Worm (Caenorhabditis elegans): ENCODE measurements around the gene Y47D3A.31.
"Not testable (repeated sequence)": the region's sequence is repeated elsewhere in the genome, so short reads cannot be mapped to it uniquely, and the experiment has no call there.

DNA sequence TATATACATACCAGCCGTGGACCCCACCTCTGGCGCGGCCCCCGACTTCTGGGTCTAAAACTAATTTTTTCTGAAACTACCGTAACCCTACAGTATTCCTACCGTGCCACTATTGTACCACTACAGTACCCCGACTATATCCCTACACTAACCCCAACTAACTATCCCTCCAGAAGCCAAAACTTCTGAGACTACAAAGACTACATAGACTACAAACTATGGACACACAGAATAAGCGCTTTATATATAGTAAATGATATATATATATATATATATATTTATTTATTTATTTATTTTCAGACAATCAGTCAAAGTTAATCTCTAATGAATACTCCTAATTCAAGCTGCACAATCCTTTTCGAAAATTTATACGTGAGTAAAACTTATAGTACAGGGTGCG is 25.5 kb downstream of the Y47D3A.31 start, which contains the start of gene pha-1:
- not testable (repeated sequence) for TF ChIP-seq lsy-2 (tag; optimal IDR thresholded peaks at IDR 0.05); mep-1 (tag; optimal IDR thresholded peaks at IDR 0.05); nhr-12 (tag; optimal IDR thresholded peaks at IDR 0.05); lin-13 (tag; optimal IDR thresholded peaks at IDR 0.05); nhr-76 (tag; optimal IDR thresholded peaks at IDR 0.05); ces-1 (GFP tag; optimal IDR thresholded peaks at IDR 0.05); mls-2 (tag; optimal IDR thresholded peaks at IDR 0.05); nhr-28 (tag; optimal IDR thresholded peaks at IDR 0.05); drap-1 (GFP tag; optimal IDR thresholded peaks at IDR 0.05)
